Worm (Caenorhabditis elegans) whole organism, late embryonic: ENCODE measurements around the gene str-9.

Source experiments
- K02D7.2 ChIP-seq: sonication (generic microtip); optimal IDR thresholded peaks from 2 replicates; lab custom pipeline; 2017; ENCODE audit warnings: mild to moderate bottlenecking, missing genetic modification characterization, missing compliant biosample characterization
- K09A11.1 ChIP-seq: sonication (generic microtip); optimal IDR thresholded peaks from 2 replicates; lab custom pipeline; 2017; ENCODE audit warnings: antibody characterized with exemption, mild to moderate bottlenecking, missing genetic modification characterization, missing compliant biosample characterization; ENCODE audit not compliant: insufficient read depth
- T23F11.4 ChIP-seq: fragments of 200-800 bp; sonication (Bioruptor generic); optimal IDR thresholded peaks from 2 replicates; lab custom pipeline; 2018; ENCODE audit warnings: mild to moderate bottlenecking, missing genetic modification characterization, missing compliant biosample characterization
- Y22D7AL.16 ChIP-seq: sonication (generic microtip); optimal IDR thresholded peaks from 2 replicates; lab custom pipeline; 2016; ENCODE audit warnings: missing genetic modification characterization, missing compliant biosample characterization
- ahr-1 ChIP-seq: sonication (generic microtip); optimal IDR thresholded peaks from 2 replicates; lab custom pipeline; 2016; ENCODE audit warnings: missing genetic modification characterization, missing compliant biosample characterization
- ama-1 ChIP-seq: fragments of 150-350 bp; optimal IDR thresholded peaks from 2 replicates; lab custom pipeline; 2014
- ceh-14 ChIP-seq: sonication (generic microtip); optimal IDR thresholded peaks from 2 replicates; lab custom pipeline; 2016; ENCODE audit warnings: missing genotype, missing genetic modification characterization, missing compliant biosample characterization
- ceh-19 ChIP-seq: fragments of 200-800 bp; sonication (Bioruptor generic); optimal IDR thresholded peaks from 2 replicates; lab custom pipeline; 2018; ENCODE audit warnings: mild to moderate bottlenecking, missing genetic modification characterization, missing compliant biosample characterization
- ceh-2 ChIP-seq: sonication (generic microtip); optimal IDR thresholded peaks from 2 replicates; lab custom pipeline; 2016; ENCODE audit warnings: missing genotype, missing genetic modification characterization, missing compliant biosample characterization
- ceh-31 ChIP-seq: sonication (generic microtip); optimal IDR thresholded peaks from 2 replicates; lab custom pipeline; 2016; ENCODE audit warnings: missing genetic modification characterization, missing compliant biosample characterization
- ceh-34 ChIP-seq: sonication (generic microtip); optimal IDR thresholded peaks from 2 replicates; lab custom pipeline; 2016; ENCODE audit warnings: mild to moderate bottlenecking, missing genetic modification characterization, missing compliant biosample characterization
- ceh-45 ChIP-seq: fragments of 200-800 bp; sonication (Bioruptor generic); IDR thresholded peaks from 2 replicates; pipeline ENCODE4 v1.3.6; 2022; ENCODE audit warnings: missing genetic modification reagents, missing genetic modification characterization, missing compliant biosample characterization
- ceh-48 ChIP-seq: sonication (generic microtip); optimal IDR thresholded peaks from 2 replicates; lab custom pipeline; 2016; ENCODE audit warnings: missing genetic modification characterization, inconsistent platforms, missing compliant biosample characterization
- ceh-6 ChIP-seq: fragments of 200-800 bp; sonication (Bioruptor generic); optimal IDR thresholded peaks from 2 replicates; lab custom pipeline; 2018; ENCODE audit warnings: mild to moderate bottlenecking, missing genetic modification characterization, missing compliant biosample characterization
- ceh-9 ChIP-seq: sonication (generic microtip); optimal IDR thresholded peaks from 2 replicates; lab custom pipeline; 2016; ENCODE audit warnings: mild to moderate bottlenecking, missing genetic modification characterization, inconsistent platforms, missing compliant biosample characterization
- che-1 ChIP-seq: sonication (generic microtip); optimal IDR thresholded peaks from 2 replicates; lab custom pipeline; 2016; ENCODE audit warnings: mild to moderate bottlenecking, missing genetic modification characterization, missing compliant biosample characterization
- dmd-4 ChIP-seq: sonication (generic microtip); optimal IDR thresholded peaks from 2 replicates; lab custom pipeline; 2016; ENCODE audit warnings: borderline replicate concordance, missing genetic modification characterization, missing compliant biosample characterization
- fax-1 ChIP-seq: sonication (generic microtip); optimal IDR thresholded peaks from 2 replicates; lab custom pipeline; 2016; ENCODE audit warnings: missing genotype, missing genetic modification characterization, missing compliant biosample characterization
- fkh-10 ChIP-seq: fragments of 150-350 bp; optimal IDR thresholded peaks from 2 replicates; lab custom pipeline; 2014; ENCODE audit warnings: missing biosample characterization, missing genetic modification reagents, missing genetic modification characterization
- fkh-6 ChIP-seq: sonication (generic microtip); optimal IDR thresholded peaks from 2 replicates; lab custom pipeline; 2016; ENCODE audit warnings: missing genetic modification characterization, missing compliant biosample characterization
- hlh-15 ChIP-seq: sonication (generic microtip); optimal IDR thresholded peaks from 2 replicates; lab custom pipeline; 2016; ENCODE audit warnings: missing genetic modification characterization, missing compliant biosample characterization
- hlh-8 ChIP-seq: sonication (generic microtip); optimal IDR thresholded peaks from 2 replicates; lab custom pipeline; 2016; ENCODE audit warnings: missing genotype, missing genetic modification characterization, missing compliant biosample characterization
- lim-6 ChIP-seq: sonication (generic microtip); optimal IDR thresholded peaks from 2 replicates; lab custom pipeline; 2016; ENCODE audit warnings: missing genetic modification characterization, missing compliant biosample characterization
- lin-11 ChIP-seq: fragments of 200-800 bp; sonication (Bioruptor generic); optimal IDR thresholded peaks from 2 replicates; lab custom pipeline; 2018; ENCODE audit warnings: mild to moderate bottlenecking, missing genetic modification characterization, missing compliant biosample characterization
- madf-2 ChIP-seq: sonication (generic microtip); optimal IDR thresholded peaks from 2 replicates; lab custom pipeline; 2017; ENCODE audit warnings: missing genetic modification characterization, missing compliant biosample characterization
- npax-4 ChIP-seq: sonication (generic microtip); optimal IDR thresholded peaks from 2 replicates; lab custom pipeline; 2016; ENCODE audit warnings: missing genetic modification characterization, missing compliant biosample characterization
- odd-2 ChIP-seq: sonication (generic microtip); optimal IDR thresholded peaks from 2 replicates; lab custom pipeline; 2017; ENCODE audit warnings: antibody characterized with exemption, mild to moderate bottlenecking, missing genetic modification characterization, missing compliant biosample characterization
- pag-3 ChIP-seq: sonication (generic microtip); optimal IDR thresholded peaks from 2 replicates; lab custom pipeline; 2016; ENCODE audit warnings: missing compliant biosample characterization, missing genetic modification characterization, borderline replicate concordance
- pat-9 ChIP-seq: fragments of 200-800 bp; sonication (Bioruptor generic); optimal IDR thresholded peaks from 2 replicates; lab custom pipeline; 2018; ENCODE audit warnings: mild to moderate bottlenecking, missing genetic modification characterization, moderate library complexity, missing compliant biosample characterization
- pax-1 ChIP-seq: fragments of 150-350 bp; optimal IDR thresholded peaks from 2 replicates; lab custom pipeline; 2014; ENCODE audit warnings: missing biosample characterization, missing genetic modification characterization
- pha-2 ChIP-seq: sonication (generic microtip); optimal IDR thresholded peaks from 2 replicates; lab custom pipeline; 2017; ENCODE audit warnings: mild to moderate bottlenecking, missing genetic modification characterization, missing compliant biosample characterization
- pha-4 ChIP-seq: fragments of 150-350 bp; optimal IDR thresholded peaks from 2 replicates; lab custom pipeline; 2018; ENCODE audit warnings: missing biosample characterization, missing genetic modification reagents, missing genetic modification characterization
- pqm-1 ChIP-seq: sonication (generic microtip); optimal IDR thresholded peaks from 2 replicates; lab custom pipeline; 2016; ENCODE audit warnings: missing genetic modification characterization, missing compliant biosample characterization
- pros-1 ChIP-seq: fragments of 150-350 bp; optimal IDR thresholded peaks from 2 replicates; lab custom pipeline; 2014; ENCODE audit warnings: missing biosample characterization, missing genetic modification reagents, missing genetic modification characterization
- ref-2 ChIP-seq: sonication (generic microtip); optimal IDR thresholded peaks from 2 replicates; lab custom pipeline; 2016; ENCODE audit warnings: missing genetic modification characterization, missing compliant biosample characterization
- rnt-1 ChIP-seq: sonication (generic microtip); optimal IDR thresholded peaks from 2 replicates; lab custom pipeline; 2016; ENCODE audit warnings: missing genetic modification characterization, missing compliant biosample characterization
- sox-2 ChIP-seq: fragments of 200-800 bp; sonication (Bioruptor generic); IDR thresholded peaks from 2 replicates; pipeline ENCODE4 v1.3.6; 2022; ENCODE audit warnings: missing genetic modification reagents, missing genetic modification characterization, missing compliant biosample characterization
- ttx-3 ChIP-seq: sonication (generic microtip); optimal IDR thresholded peaks from 2 replicates; lab custom pipeline; 2016; ENCODE audit warnings: missing genetic modification reagents, missing genetic modification characterization, missing compliant biosample characterization
- unc-3 ChIP-seq, 2 experiments: fragments of 200-800 bp in 1 of 2; sonication (Bioruptor generic) in 1 of 2; sonication (generic microtip) in 1 of 2; conservative IDR thresholded peaks in 1 of 2; optimal IDR thresholded peaks in 1 of 2; 2 replicates each; pipeline versions ENCODE4 v1.3.6 to Lab custom; 2016 to 2022; ENCODE audit warnings: missing compliant biosample characterization in 2 of 2, missing genetic modification characterization in 2 of 2, missing genetic modification reagents in 1 of 2
- unc-42 ChIP-seq: sonication (generic microtip); optimal IDR thresholded peaks from 2 replicates; lab custom pipeline; 2016; ENCODE audit warnings: missing genotype, missing genetic modification characterization, missing compliant biosample characterization
- unc-55 ChIP-seq: sonication (generic microtip); optimal IDR thresholded peaks from 2 replicates; lab custom pipeline; 2017; ENCODE audit warnings: missing biosample characterization, missing genetic modification reagents, missing genetic modification characterization
- unc-86 ChIP-seq: sonication (generic microtip); optimal IDR thresholded peaks from 2 replicates; lab custom pipeline; 2016; ENCODE audit warnings: missing genetic modification characterization, missing compliant biosample characterization
- zip-5 ChIP-seq: sonication (generic microtip); optimal IDR thresholded peaks from 2 replicates; lab custom pipeline; 2016; ENCODE audit warnings: missing genetic modification characterization, missing compliant biosample characterization

str-9 gene

DNA sequence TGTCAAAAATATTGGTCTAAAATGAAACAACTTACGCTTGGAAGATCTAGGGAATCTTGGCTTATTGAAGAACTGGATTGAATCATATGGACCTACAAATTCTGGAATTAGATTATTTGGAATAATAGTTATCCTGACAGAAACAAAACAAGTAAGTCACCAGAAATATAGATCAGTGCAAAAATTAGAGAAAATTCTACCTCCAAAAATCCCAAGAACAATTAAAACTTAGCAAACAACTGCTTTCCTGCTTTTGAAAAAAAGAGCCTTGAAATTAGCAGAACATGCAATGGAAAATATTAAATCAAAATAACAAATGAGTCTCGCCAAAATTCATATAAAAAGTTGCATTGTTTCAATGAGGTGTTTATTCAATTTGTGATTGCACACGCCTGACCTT is 14.6 kb downstream of the str-9 start, which contains the start of gene nhr-60:
Gene nhr-60, minus strand, starts transcription at position 101 of the 400 bp plus-strand sequence.
- TF ChIP-seq madf-2 (tag; lab: Kevin White, UChicago), result no peak
- TF ChIP-seq pha-2 (tag; lab: Kevin White, UChicago), result no peak
- TF ChIP-seq npax-4 (tag; lab: Kevin White, UChicago), result no peak
- no peak for TF ChIP-seq sox-2 (GFP tag; lab: Robert Waterston, UW)
- TF ChIP-seq pqm-1 (tag; lab: Kevin White, UChicago), result no peak
- no peak for TF ChIP-seq ceh-2 (tag; lab: Kevin White, UChicago)
- TF ChIP-seq ceh-14 (tag; lab: Kevin White, UChicago), result no peak
- TF ChIP-seq fkh-10 (GFP tag; lab: Kevin White, UChicago), result no peak
- TF ChIP-seq unc-42, result no peak
- TF ChIP-seq, all 69 proteins: peak for 0

DNA sequence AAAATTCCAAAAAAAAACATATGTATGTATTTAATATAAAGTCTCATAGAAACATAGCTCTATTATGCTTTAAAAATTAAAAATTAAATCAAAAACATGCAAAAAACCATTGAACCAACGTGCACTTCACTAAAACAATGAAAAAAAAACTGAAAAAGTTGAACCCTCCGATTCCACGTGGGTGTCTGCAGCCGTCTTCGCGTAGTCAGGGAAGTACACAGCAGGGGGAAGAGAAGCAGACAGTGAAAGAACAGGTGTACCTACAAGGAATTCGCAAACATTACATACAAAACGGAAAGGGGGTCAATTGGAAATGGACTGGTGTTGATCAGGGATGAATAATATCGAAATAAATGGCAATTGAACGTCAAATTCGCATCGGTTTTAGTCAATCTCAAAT is 15.4 kb downstream of the str-9 start:
- no peak for TF ChIP-seq zip-5 (tag; lab: Kevin White, UChicago)
- no peak for TF ChIP-seq hlh-15 (tag; lab: Kevin White, UChicago)
- no peak for TF ChIP-seq odd-2 (tag; lab: Kevin White, UChicago)
- TF ChIP-seq pha-4, result no peak
- no peak for TF ChIP-seq pax-1 (tag; lab: Kevin White, UChicago)
- no peak for TF ChIP-seq ceh-6
- TF ChIP-seq ahr-1 (tag; lab: Kevin White, UChicago), result no peak
- TF ChIP-seq unc-3 (GFP tag; conservative IDR thresholded peaks at IDR 0.05; lab: Robert Waterston, UW), result no peak
- no peak for TF ChIP-seq unc-3 (tag; optimal IDR thresholded peaks at IDR 0.05; lab: Kevin White, UChicago)
- TF ChIP-seq ceh-9 (tag; lab: Kevin White, UChicago), result no peak

DNA sequence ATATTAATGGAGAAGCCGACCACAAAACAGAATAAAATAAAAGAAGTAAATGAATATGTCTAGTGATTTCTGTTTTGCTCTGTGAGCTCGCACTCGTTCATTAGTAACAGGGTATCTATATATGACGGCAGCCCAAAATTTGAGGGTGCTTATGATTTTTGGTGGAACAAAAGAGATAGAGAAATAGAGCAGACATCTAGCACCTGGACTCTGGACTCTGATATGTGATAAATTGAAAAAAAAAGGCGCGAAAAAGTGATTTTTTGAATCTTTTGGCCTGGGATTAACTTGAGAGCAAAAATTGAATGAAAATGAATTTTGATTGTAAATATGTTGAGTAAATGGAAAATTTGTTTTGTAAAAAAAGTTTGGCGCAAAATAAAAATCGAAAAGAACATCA is 18.1 kb downstream of the str-9 start, which contains the start of gene nhr-283:
Gene nhr-283, minus strand, starts transcription at position 101 of the 400 bp plus-strand sequence.
- TF ChIP-seq fkh-6 (tag; lab: Kevin White, UChicago) (no peak), ceh-48 (no peak), madf-2 (tag; lab: Kevin White, UChicago) (no peak), fax-1 (no peak)

DNA sequence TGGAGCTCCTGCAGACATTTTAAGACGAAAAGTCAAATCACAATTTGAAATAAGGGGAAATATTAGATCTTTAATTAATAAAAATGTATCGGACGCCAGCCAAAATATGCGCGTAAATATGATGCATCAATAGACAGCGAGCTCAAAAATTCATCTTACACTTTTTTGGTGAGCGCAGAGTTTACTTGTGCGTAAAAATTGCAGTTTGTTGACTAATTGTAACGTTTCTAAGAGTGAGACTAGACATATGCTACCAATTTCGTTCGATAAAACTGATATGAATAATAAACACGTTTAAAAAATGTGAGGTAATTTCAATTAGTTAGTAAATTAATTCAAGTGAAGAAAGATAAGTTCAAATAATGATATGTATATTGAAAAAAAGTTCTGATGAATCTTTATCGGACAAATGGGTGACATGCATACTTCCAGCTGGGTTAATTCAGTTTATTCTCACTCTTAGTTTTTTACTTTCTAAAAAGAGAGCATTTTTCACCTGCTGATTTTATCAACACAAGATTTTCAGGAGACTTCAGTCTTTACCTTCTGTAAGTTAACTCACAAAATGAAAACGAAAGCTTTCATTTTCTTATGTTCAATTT is 20.7 kb downstream of the str-9 start, which contains the start of the genes nhr-285 and irld-52:
Gene nhr-285, minus strand, starts transcription at position 101 of the 602 bp plus-strand sequence.
Gene irld-52, plus strand, starts transcription at position 552 of the 602 bp plus-strand sequence.
- TF ChIP-seq ceh-19 (no peak), pros-1 (tag; lab: Kevin White, UChicago) (no peak), unc-55 (GFP tag; lab: Kevin White, UChicago) (no peak), ceh-31 (no peak), rnt-1 (no peak), Y22D7AL.16 (tag; lab: Kevin White, UChicago) (no peak), ref-2 (tag; lab: Kevin White, UChicago) (no peak), unc-86 (no peak), T23F11.4 (no peak), ama-1 (lab: Kevin White, UChicago) (no peak), ceh-9 (tag; lab: Kevin White, UChicago) (no peak), pat-9 (no peak), fkh-10 (GFP tag; lab: Kevin White, UChicago) (no peak), pag-3 (no peak), hlh-8 (tag; lab: Kevin White, UChicago) (no peak), ahr-1 (tag; lab: Kevin White, UChicago) (no peak)

DNA sequence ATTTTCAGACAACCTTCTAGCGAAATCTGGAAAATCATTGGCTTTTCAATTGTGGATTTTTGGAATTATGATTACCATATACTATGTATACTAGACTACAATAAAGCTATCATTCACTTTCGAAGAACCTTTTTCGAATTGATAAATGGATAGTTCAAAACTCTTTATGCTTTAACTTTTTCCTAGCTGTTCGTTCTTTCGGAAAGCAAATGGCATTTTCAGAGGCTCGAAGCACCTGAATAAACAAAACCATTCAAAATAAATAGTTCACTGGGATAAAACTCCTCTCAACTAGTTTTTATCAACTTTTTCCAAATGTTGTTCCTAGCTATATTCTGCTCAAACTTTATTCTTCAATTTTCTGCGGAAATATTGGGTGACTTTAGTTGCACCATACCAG is 22.5 kb downstream of the str-9 start, which contains the start of gene T26E4.2:
Gene T26E4.2, plus strand, starts transcription at position 301 of the 400 bp plus-strand sequence.
- no peak for TF ChIP-seq ceh-2 (tag; lab: Kevin White, UChicago)
- no peak for TF ChIP-seq dmd-4
- no peak for TF ChIP-seq fkh-10 (GFP tag; lab: Kevin White, UChicago)
- no peak for TF ChIP-seq ttx-3 (tag; lab: Kevin White, UChicago)
- TF ChIP-seq lin-11 (tag; lab: Kevin White, UChicago), result no peak
- TF ChIP-seq pha-2 (tag; lab: Kevin White, UChicago), result no peak
- TF ChIP-seq lim-6 (tag; lab: Kevin White, UChicago), result no peak
- no peak for TF ChIP-seq ceh-6
- no peak for TF ChIP-seq che-1 (tag; lab: Kevin White, UChicago)
- TF ChIP-seq ref-2 (tag; lab: Kevin White, UChicago), result no peak
- no peak for TF ChIP-seq K02D7.2 (tag; lab: Kevin White, UChicago)
- no peak for TF ChIP-seq fkh-6 (tag; lab: Kevin White, UChicago)
- no peak for TF ChIP-seq pros-1 (tag; lab: Kevin White, UChicago)
- TF ChIP-seq ceh-45 (GFP tag; lab: Robert Waterston, UW), result no peak
- no peak for TF ChIP-seq K09A11.1 (tag; lab: Kevin White, UChicago)
- no peak for TF ChIP-seq ceh-34 (tag; lab: Kevin White, UChicago)
